Worm (Caenorhabditis elegans) whole organism, young adult: ENCODE results near the gene Y37D8A.26.

Experiments
- Y53F4B.3 ChIP-seq: fragments of 200-800 bp; sonication (Bioruptor generic); IDR thresholded peaks from 2 replicates; pipeline ENCODE4 v1.3.6; 2022; ENCODE audit warnings: missing genetic modification reagents, missing genetic modification characterization, missing compliant biosample characterization
- Y95B8A.8 ChIP-seq: fragments of 200-800 bp; sonication (Bioruptor generic); IDR thresholded peaks from 2 replicates; pipeline ENCODE4 v1.3.6; 2022; ENCODE audit warnings: missing genetic modification reagents, missing genetic modification characterization, missing compliant biosample characterization
- ets-4 ChIP-seq: fragments of 200-800 bp; sonication (Bioruptor generic); optimal IDR thresholded peaks from 2 replicates; lab custom pipeline; 2018; ENCODE audit warnings: mild to moderate bottlenecking, missing genetic modification characterization, missing compliant biosample characterization
- hmg-20 ChIP-seq: fragments of 200-800 bp; sonication (Bioruptor generic); IDR thresholded peaks from 2 replicates; pipeline ENCODE4 v1.3.6; 2022; ENCODE audit warnings: missing genetic modification reagents, missing genetic modification characterization, missing compliant biosample characterization
- mxl-1 ChIP-seq: sonication (generic microtip); optimal IDR thresholded peaks from 2 replicates; lab custom pipeline; 2016; ENCODE audit warnings: missing genetic modification characterization, missing compliant biosample characterization
- nhr-80 ChIP-seq: sonication (generic microtip); optimal IDR thresholded peaks from 2 replicates; lab custom pipeline; 2016; ENCODE audit warnings: missing genetic modification characterization, missing compliant biosample characterization
- sea-2 ChIP-seq: fragments of 200-800 bp; sonication (Bioruptor generic); IDR thresholded peaks from 2 replicates; pipeline ENCODE4 v1.3.6; 2022; ENCODE audit warnings: missing genetic modification characterization, missing compliant biosample characterization

DNA sequence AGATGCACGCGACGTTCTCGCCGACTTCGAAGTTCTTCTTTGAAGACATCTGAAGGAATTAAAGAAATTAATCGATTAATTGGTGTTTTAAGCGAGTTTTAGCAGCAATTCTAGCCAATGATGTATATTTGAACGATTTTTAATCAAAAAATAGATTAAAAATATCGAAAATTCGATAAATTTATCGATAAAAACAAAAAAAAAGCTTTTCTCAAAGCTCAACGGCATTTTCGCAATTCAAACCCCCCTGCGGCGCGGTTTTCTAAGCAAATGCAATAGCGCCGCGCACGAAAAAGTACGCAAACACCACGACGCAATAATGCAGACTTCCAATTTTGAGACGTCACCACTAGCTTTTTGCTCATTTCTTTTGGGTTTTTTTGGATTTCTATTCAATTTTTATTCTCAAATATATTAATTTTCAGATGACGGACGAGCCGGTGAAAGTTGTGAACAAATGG is 18.1 kb upstream of the Y37D8A.26 start, which contains the start of the genes mrg-1 and spcs-2:
- TF ChIP-seq hmg-20 (0 out of 2 replicates have a peak, but pooled peaks have one; percentile 13), nhr-80 (peak; percentile 53), mxl-1 (tag; lab: Kevin White, UChicago) (no peak), sea-2 (no peak), Y53F4B.3 (GFP tag; lab: Robert Waterston, UW) (no peak), Y95B8A.8 (GFP tag; lab: Robert Waterston, UW) (0 out of 2 replicates have a peak, but pooled peaks have one; percentile 64), ets-4 (GFP tag; lab: Kevin White, UChicago) (no peak)
